Fruit fly (Drosophila melanogaster) whole organism: ENCODE data around the gene Cpr97Eb.

Experiments
- CG8478 ChIP-seq: fragments of >200 bp; optimal IDR thresholded peaks from 2 replicates; lab custom pipeline; 2018; ENCODE audit warnings: inconsistent platforms
- Dll ChIP-seq: fragments of >200 bp; optimal IDR thresholded peaks from 2 replicates; lab custom pipeline; 2017
- EcR ChIP-seq, 2 experiments: fragments of >200 bp; optimal IDR thresholded peaks; 2 replicates each; lab custom pipeline; 2017; ENCODE audit warnings: missing biosample characterization in 2 of 2, missing genetic modification characterization in 2 of 2, missing genetic modification reagents in 2 of 2
- pan ChIP-seq: fragments of >200 bp; optimal IDR thresholded peaks from 2 replicates; lab custom pipeline; 2017
- psq ChIP-seq: fragments of >200 bp; optimal IDR thresholded peaks from 2 replicates; lab custom pipeline; 2017
- usp ChIP-seq: fragments of >200 bp; optimal IDR thresholded peaks from 2 replicates; lab custom pipeline; 2017; ENCODE audit warnings: missing biosample characterization, missing genetic modification characterization, mixed read lengths

Cpr97Eb gene

dm6 chr3R:27091106-27091505, at the start of gene Cpr97Eb:
Gene Cpr97Eb, minus strand, starts transcription at chr3R:27091130.
- TF ChIP-seq pan (lab: Kevin White, UChicago): no peak
- TF ChIP-seq EcR (GFP tag; optimal IDR thresholded peaks at IDR 0.05; lab: Kevin White, UChicago): peak in 1 of 2 experiments; percentile 18

DNA sequence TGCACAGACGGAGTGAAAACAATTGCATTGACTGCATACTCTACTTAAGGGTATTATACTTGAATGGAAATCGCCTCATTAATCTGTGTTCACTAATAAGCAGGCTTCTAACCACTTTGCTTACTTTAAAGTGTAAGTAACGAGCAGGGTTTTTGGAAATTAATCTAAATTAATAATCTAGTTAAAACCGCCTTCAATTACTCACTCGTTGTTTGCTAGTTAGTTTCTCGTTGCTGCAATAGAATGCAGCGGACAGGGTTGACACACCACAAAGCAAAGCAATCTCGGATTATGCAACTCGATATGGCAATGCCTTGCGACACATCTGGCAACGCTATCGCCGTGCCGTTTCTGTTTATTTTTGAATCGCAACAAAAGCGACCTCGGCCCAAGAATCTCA, 49.0 kb upstream of the Cpr97Eb start:
- TF ChIP-seq EcR (GFP tag; optimal IDR thresholded peaks at IDR 0.05; lab: Kevin White, UChicago): no peak
- TF ChIP-seq Dll (lab: Kevin White, UChicago): no peak
- TF ChIP-seq pan (lab: Kevin White, UChicago): no peak
- no peak for TF ChIP-seq usp (GFP tag; lab: Kevin White, UChicago)
- TF ChIP-seq psq (lab: Kevin White, UChicago): no peak
- no peak for TF ChIP-seq CG8478 (lab: Kevin White, UChicago)

DNA sequence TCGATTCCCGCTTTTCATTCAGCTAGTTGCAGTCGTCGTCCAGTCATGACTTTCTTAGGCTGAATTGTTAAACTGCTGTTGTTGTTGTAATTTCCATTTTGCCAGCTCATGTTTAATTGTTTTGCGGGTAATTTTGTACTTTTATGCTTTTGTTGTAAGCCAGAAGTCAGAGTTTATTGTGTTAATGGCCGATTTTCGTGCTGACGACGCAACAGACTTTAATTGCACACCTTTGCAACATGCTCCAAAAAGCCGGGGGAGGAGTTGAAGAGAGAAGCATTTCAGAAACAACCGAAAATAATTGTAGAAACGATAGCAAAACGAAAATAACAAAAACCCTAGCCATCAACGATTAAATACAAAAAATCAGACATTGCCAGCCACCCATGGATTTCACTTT, 47.8 kb upstream of the Cpr97Eb start:
- TF ChIP-seq EcR (GFP tag; optimal IDR thresholded peaks at IDR 0.05; lab: Kevin White, UChicago) (no peak), psq (lab: Kevin White, UChicago) (no peak), Dll (lab: Kevin White, UChicago) (no peak), CG8478 (lab: Kevin White, UChicago) (no peak), pan (lab: Kevin White, UChicago) (no peak), usp (GFP tag; lab: Kevin White, UChicago) (no peak)

DNA sequence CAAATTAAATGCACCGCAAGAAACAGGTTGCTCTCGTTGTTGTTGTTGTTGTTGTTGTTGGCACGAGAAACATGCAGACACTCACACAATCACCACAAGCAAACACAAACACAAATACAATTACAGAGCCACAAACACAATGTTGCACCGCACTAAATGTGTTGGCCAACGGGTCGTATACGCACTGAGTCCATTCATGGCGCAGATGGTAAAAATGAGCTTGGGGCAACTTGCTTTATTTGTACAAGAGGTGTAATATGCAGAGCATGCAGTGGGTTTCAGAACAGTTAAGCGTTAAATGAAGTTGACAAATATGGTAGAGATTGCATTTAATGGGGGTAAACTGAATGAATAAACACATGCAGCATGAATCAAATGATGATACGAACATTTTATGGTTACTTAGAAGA, 47.0 kb upstream of the Cpr97Eb start:
- TF ChIP-seq psq (lab: Kevin White, UChicago) (no peak), usp (GFP tag; lab: Kevin White, UChicago) (no peak), pan (lab: Kevin White, UChicago) (no peak), CG8478 (lab: Kevin White, UChicago) (no peak), Dll (lab: Kevin White, UChicago) (no peak), EcR (GFP tag; optimal IDR thresholded peaks at IDR 0.05; lab: Kevin White, UChicago) (no peak)

dm6 chr3R:27135692-27136641, 45.0 kb upstream of the Cpr97Eb start:
- no peak for TF ChIP-seq CG8478 (lab: Kevin White, UChicago)
- no peak for TF ChIP-seq psq (lab: Kevin White, UChicago)
- no peak for TF ChIP-seq pan (lab: Kevin White, UChicago)
- no peak for TF ChIP-seq EcR (GFP tag; optimal IDR thresholded peaks at IDR 0.05; lab: Kevin White, UChicago)
- no peak for TF ChIP-seq usp (GFP tag; lab: Kevin White, UChicago)
- no peak for TF ChIP-seq Dll (lab: Kevin White, UChicago)

DNA sequence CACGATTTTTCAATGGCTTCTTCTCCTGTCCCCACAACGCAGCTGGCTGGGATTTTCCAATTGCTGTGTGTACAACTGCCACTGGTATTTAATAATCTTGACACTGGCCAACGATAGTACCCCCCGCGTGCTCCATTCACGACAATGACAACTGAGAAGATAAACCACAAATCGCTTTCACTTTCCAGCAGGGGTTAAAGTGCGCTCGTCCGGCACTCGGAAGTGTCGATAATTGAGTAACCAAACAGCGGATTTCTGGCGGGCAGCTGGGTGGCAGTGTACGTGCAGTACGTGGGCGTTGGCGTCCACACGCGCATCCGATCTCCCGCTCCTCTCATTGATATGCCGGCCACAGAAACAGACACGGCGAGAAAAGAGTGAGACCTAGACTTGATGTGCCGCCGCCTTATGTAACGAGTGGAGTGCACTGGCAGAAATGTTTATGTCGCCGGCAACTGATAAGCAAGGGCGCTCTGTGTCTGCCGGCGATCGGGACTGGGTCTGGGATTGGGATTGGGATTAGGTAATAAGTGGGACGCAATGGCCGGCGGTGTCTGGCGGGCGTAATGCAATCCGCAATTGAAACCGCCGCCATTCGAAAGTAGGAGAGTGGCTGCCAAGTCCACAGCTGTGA, 43.9 kb upstream of the Cpr97Eb start:
- TF ChIP-seq EcR (GFP tag; optimal IDR thresholded peaks at IDR 0.05; lab: Kevin White, UChicago): no peak

DNA sequence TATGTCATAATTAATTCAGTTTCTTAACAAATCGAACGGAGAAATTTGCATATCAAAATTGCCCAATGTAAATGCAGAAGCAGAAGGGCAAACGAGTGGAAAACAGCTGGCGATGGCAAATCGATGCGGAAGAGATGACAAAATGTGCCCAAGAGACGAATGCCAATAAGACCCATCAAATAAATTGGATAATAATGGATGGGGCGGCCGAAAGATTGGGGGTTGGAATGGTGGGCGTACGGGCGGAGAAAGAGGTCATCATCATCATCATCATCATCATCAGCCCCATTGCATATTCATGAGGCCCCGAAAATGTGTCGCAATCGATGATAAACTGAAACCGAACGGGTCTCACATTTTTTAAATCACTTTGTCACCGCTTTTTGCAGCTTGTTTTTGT, 43.1 kb upstream of the Cpr97Eb start:
- TF ChIP-seq pan (lab: Kevin White, UChicago) (no peak), usp (GFP tag; lab: Kevin White, UChicago) (no peak), CG8478 (lab: Kevin White, UChicago) (no peak), psq (lab: Kevin White, UChicago) (no peak), EcR (GFP tag; optimal IDR thresholded peaks at IDR 0.05; lab: Kevin White, UChicago) (no peak), Dll (lab: Kevin White, UChicago) (no peak)

dm6 chr3R:27131408-27131807, 40.5 kb upstream of the Cpr97Eb start:
- no peak for TF ChIP-seq psq (lab: Kevin White, UChicago)
- TF ChIP-seq EcR (GFP tag; optimal IDR thresholded peaks at IDR 0.05; lab: Kevin White, UChicago): no peak
- no peak for TF ChIP-seq pan (lab: Kevin White, UChicago)
- TF ChIP-seq usp (GFP tag; lab: Kevin White, UChicago): no peak
- TF ChIP-seq Dll (lab: Kevin White, UChicago): no peak
- TF ChIP-seq CG8478 (lab: Kevin White, UChicago): no peak

DNA sequence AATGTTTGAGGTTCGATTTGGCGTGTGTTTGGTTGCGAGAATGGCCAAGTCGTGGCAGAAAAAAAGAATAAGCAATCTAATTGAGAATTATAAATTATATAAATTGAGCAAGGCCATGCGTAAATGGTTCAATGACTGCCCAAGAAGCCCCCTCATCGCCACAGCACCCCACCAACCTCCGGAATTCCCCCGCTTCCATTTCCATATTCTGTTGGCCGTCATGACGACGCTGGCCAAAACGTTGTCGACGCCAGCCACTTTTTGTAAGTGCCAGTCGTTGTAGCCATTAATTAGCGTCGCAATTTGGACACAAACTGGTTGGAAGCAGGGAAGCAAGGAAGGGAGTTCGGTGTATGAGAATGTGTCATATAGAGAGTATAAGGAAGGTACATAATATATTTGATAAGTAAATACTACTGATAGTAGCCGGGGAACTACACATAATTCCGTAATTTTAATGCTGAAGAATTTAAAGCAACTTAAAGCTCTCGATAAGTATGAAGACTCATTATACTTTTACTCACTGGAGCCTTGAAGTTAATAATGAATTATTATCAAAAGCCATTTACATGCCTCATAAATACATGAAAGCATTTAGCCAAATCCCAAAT, 39.7 kb upstream of the Cpr97Eb start:
- TF ChIP-seq CG8478 (lab: Kevin White, UChicago) (no peak), psq (lab: Kevin White, UChicago) (no peak)

DNA sequence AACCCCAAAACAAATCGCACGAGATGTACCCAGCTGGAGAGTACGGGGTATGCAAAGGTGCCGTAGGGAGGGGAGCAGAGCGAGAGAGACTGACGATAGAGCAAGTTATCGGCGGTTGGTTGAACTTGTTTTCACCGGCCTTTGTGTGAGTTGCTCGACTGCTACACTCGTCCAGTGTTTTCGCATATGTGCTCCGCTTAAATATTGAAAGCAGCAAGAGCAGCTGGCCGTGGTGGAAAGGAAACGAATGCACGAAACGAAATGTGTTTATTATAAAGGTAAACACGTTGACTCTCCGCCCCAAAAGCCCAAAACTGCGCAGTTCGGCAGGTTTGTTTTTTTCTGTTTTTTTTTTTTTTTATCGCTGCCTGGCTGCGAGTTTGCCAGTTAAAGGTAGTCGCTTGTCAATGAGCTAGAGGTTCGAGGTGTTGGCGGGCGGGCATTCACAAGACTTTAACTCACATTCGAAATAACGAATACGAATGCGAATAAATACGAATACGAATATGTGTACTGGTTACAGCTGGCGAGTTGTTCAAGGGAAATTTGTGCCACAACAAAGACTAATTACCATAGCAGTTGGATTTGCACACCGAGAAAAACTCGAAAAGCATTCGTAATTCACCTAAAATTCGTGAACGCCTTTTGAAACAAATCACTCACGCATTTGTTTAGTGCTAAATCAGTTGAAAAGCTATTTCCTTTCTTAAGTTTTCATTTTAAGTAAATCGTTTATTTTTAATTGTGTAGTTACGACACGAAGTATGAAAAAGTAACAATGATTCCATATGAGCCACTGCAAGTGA, 38.9 kb upstream of the Cpr97Eb start:
- TF ChIP-seq EcR (GFP tag; optimal IDR thresholded peaks at IDR 0.05; lab: Kevin White, UChicago) (no peak), Dll (lab: Kevin White, UChicago) (no peak), usp (GFP tag; lab: Kevin White, UChicago) (no peak), pan (lab: Kevin White, UChicago) (no peak), CG8478 (lab: Kevin White, UChicago) (no peak), psq (lab: Kevin White, UChicago) (no peak)

DNA sequence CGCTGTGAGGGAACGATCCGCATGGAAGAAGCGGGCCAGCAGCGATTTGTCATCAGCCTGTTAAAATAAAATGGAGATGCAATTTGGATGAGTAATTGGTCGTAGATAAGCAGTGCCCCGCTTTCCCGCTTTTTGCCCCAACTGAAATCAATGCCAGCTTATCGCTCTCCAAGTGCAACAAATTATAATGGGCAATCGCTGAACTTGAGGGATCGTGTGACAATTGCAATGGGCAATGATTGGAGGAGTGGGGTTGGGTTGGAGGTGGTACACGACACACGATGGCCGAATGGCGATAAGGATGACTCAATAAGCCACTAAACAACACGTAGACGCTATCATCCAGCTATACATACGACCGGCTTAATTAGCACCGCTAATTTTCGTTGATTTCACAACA, 37.8 kb upstream of the Cpr97Eb start:
- TF ChIP-seq usp (GFP tag; lab: Kevin White, UChicago) (no peak), EcR (GFP tag; optimal IDR thresholded peaks at IDR 0.05; lab: Kevin White, UChicago) (no peak), pan (lab: Kevin White, UChicago) (no peak), CG8478 (lab: Kevin White, UChicago) (no peak), psq (lab: Kevin White, UChicago) (no peak), Dll (lab: Kevin White, UChicago) (no peak)
